Worm (Caenorhabditis elegans) whole organism, late embryonic: Measurements from ENCODE around the gene afmd-2.

ENCODE experiments used
- F13H6.1 ChIP-seq: sonication (generic microtip); optimal IDR thresholded peaks from 2 replicates; lab custom pipeline; 2016; ENCODE audit warnings: missing genetic modification characterization, missing compliant biosample characterization
- ceh-14 ChIP-seq: sonication (generic microtip); optimal IDR thresholded peaks from 2 replicates; lab custom pipeline; 2016; ENCODE audit warnings: missing genotype, missing genetic modification characterization, missing compliant biosample characterization
- ceh-31 ChIP-seq: sonication (generic microtip); optimal IDR thresholded peaks from 2 replicates; lab custom pipeline; 2016; ENCODE audit warnings: missing genetic modification characterization, missing compliant biosample characterization
- ceh-34 ChIP-seq: sonication (generic microtip); optimal IDR thresholded peaks from 2 replicates; lab custom pipeline; 2016; ENCODE audit warnings: mild to moderate bottlenecking, missing genetic modification characterization, missing compliant biosample characterization
- ceh-45 ChIP-seq: fragments of 200-800 bp; sonication (Bioruptor generic); IDR thresholded peaks from 2 replicates; pipeline ENCODE4 v1.3.6; 2022; ENCODE audit warnings: missing genetic modification reagents, missing genetic modification characterization, missing compliant biosample characterization
- ceh-48 ChIP-seq: sonication (generic microtip); optimal IDR thresholded peaks from 2 replicates; lab custom pipeline; 2016; ENCODE audit warnings: missing genetic modification characterization, inconsistent platforms, missing compliant biosample characterization
- ceh-6 ChIP-seq: fragments of 200-800 bp; sonication (Bioruptor generic); optimal IDR thresholded peaks from 2 replicates; lab custom pipeline; 2018; ENCODE audit warnings: mild to moderate bottlenecking, missing genetic modification characterization, missing compliant biosample characterization
- ceh-9 ChIP-seq: sonication (generic microtip); optimal IDR thresholded peaks from 2 replicates; lab custom pipeline; 2016; ENCODE audit warnings: mild to moderate bottlenecking, missing genetic modification characterization, inconsistent platforms, missing compliant biosample characterization
- elt-4 ChIP-seq: sonication (generic microtip); optimal IDR thresholded peaks from 2 replicates; lab custom pipeline; 2016; ENCODE audit warnings: missing genetic modification characterization, missing compliant biosample characterization
- ets-4 ChIP-seq: sonication (generic microtip); optimal IDR thresholded peaks from 2 replicates; lab custom pipeline; 2016; ENCODE audit warnings: missing genetic modification characterization, missing compliant biosample characterization
- eyg-1 ChIP-seq: sonication (generic microtip); optimal IDR thresholded peaks from 2 replicates; lab custom pipeline; 2016; ENCODE audit warnings: missing genotype, missing genetic modification characterization, missing compliant biosample characterization
- fkh-10 ChIP-seq: fragments of 150-350 bp; optimal IDR thresholded peaks from 2 replicates; lab custom pipeline; 2014; ENCODE audit warnings: missing biosample characterization, missing genetic modification reagents, missing genetic modification characterization
- fkh-6 ChIP-seq: sonication (generic microtip); optimal IDR thresholded peaks from 2 replicates; lab custom pipeline; 2016; ENCODE audit warnings: missing genetic modification characterization, missing compliant biosample characterization
- gmeb-2 ChIP-seq: sonication (generic microtip); optimal IDR thresholded peaks from 2 replicates; lab custom pipeline; 2016; ENCODE audit warnings: missing genetic modification characterization, inconsistent platforms, missing compliant biosample characterization
- hlh-15 ChIP-seq: sonication (generic microtip); optimal IDR thresholded peaks from 2 replicates; lab custom pipeline; 2016; ENCODE audit warnings: missing genetic modification characterization, missing compliant biosample characterization
- hlh-8 ChIP-seq: sonication (generic microtip); optimal IDR thresholded peaks from 2 replicates; lab custom pipeline; 2016; ENCODE audit warnings: missing genotype, missing genetic modification characterization, missing compliant biosample characterization
- lim-6 ChIP-seq: sonication (generic microtip); optimal IDR thresholded peaks from 2 replicates; lab custom pipeline; 2016; ENCODE audit warnings: missing genetic modification characterization, missing compliant biosample characterization
- lin-11 ChIP-seq: fragments of 200-800 bp; sonication (Bioruptor generic); optimal IDR thresholded peaks from 2 replicates; lab custom pipeline; 2018; ENCODE audit warnings: mild to moderate bottlenecking, missing genetic modification characterization, missing compliant biosample characterization
- mec-3 ChIP-seq: sonication (generic microtip); optimal IDR thresholded peaks from 2 replicates; lab custom pipeline; 2016; ENCODE audit warnings: borderline replicate concordance, missing genetic modification characterization, missing compliant biosample characterization
- nfya-1 ChIP-seq: sonication (generic microtip); optimal IDR thresholded peaks from 2 replicates; lab custom pipeline; 2017; ENCODE audit warnings: missing genetic modification characterization, mild to moderate bottlenecking, missing compliant biosample characterization, antibody characterized with exemption, moderate library complexity
- nhr-11 ChIP-seq: fragments of 150-350 bp; optimal IDR thresholded peaks from 2 replicates; lab custom pipeline; 2014; ENCODE audit warnings: missing biosample characterization, missing genetic modification characterization
- nhr-232 ChIP-seq: sonication (generic microtip); optimal IDR thresholded peaks from 2 replicates; lab custom pipeline; 2016; ENCODE audit warnings: missing genetic modification characterization, missing compliant biosample characterization
- npax-4 ChIP-seq: sonication (generic microtip); optimal IDR thresholded peaks from 2 replicates; lab custom pipeline; 2016; ENCODE audit warnings: missing genetic modification characterization, missing compliant biosample characterization
- odd-2 ChIP-seq: sonication (generic microtip); optimal IDR thresholded peaks from 2 replicates; lab custom pipeline; 2017; ENCODE audit warnings: antibody characterized with exemption, mild to moderate bottlenecking, missing genetic modification characterization, missing compliant biosample characterization
- pax-1 ChIP-seq: fragments of 150-350 bp; optimal IDR thresholded peaks from 2 replicates; lab custom pipeline; 2014; ENCODE audit warnings: missing biosample characterization, missing genetic modification characterization
- pha-2 ChIP-seq: sonication (generic microtip); optimal IDR thresholded peaks from 2 replicates; lab custom pipeline; 2017; ENCODE audit warnings: mild to moderate bottlenecking, missing genetic modification characterization, missing compliant biosample characterization
- pha-4 ChIP-seq: fragments of 150-350 bp; optimal IDR thresholded peaks from 2 replicates; lab custom pipeline; 2018; ENCODE audit warnings: missing biosample characterization, missing genetic modification reagents, missing genetic modification characterization
- pqm-1 ChIP-seq: sonication (generic microtip); optimal IDR thresholded peaks from 2 replicates; lab custom pipeline; 2016; ENCODE audit warnings: missing genetic modification characterization, missing compliant biosample characterization
- pros-1 ChIP-seq: fragments of 150-350 bp; optimal IDR thresholded peaks from 2 replicates; lab custom pipeline; 2014; ENCODE audit warnings: missing biosample characterization, missing genetic modification reagents, missing genetic modification characterization
- rnt-1 ChIP-seq: sonication (generic microtip); optimal IDR thresholded peaks from 2 replicates; lab custom pipeline; 2016; ENCODE audit warnings: missing genetic modification characterization, missing compliant biosample characterization
- tbx-7 ChIP-seq: sonication (generic microtip); optimal IDR thresholded peaks from 2 replicates; lab custom pipeline; 2016; ENCODE audit warnings: missing genotype, missing genetic modification characterization, missing compliant biosample characterization
- ttx-3 ChIP-seq: sonication (generic microtip); optimal IDR thresholded peaks from 2 replicates; lab custom pipeline; 2016; ENCODE audit warnings: missing genetic modification reagents, missing genetic modification characterization, missing compliant biosample characterization
- unc-42 ChIP-seq: sonication (generic microtip); optimal IDR thresholded peaks from 2 replicates; lab custom pipeline; 2016; ENCODE audit warnings: missing genotype, missing genetic modification characterization, missing compliant biosample characterization
- unc-55 ChIP-seq: sonication (generic microtip); optimal IDR thresholded peaks from 2 replicates; lab custom pipeline; 2017; ENCODE audit warnings: missing biosample characterization, missing genetic modification reagents, missing genetic modification characterization
- unc-86 ChIP-seq: sonication (generic microtip); optimal IDR thresholded peaks from 2 replicates; lab custom pipeline; 2016; ENCODE audit warnings: missing genetic modification characterization, missing compliant biosample characterization
- ztf-16 ChIP-seq: sonication (generic microtip); optimal IDR thresholded peaks from 2 replicates; lab custom pipeline; 2017; ENCODE audit warnings: missing genetic modification characterization, missing compliant biosample characterization

afmd-2 gene

ce11 chrIV:13513010-13513409, 4.0 kb downstream of the afmd-2 start:
- TF ChIP-seq fkh-6 (tag; lab: Kevin White, UChicago) (no peak), hlh-15 (tag; lab: Kevin White, UChicago) (no peak), ceh-31 (tag; lab: Kevin White, UChicago) (no peak), ceh-45 (no peak), ets-4 (tag; lab: Kevin White, UChicago) (no peak), unc-86 (tag; lab: Kevin White, UChicago) (no peak), fkh-10 (GFP tag; lab: Kevin White, UChicago) (no peak), npax-4 (no peak), odd-2 (tag; lab: Kevin White, UChicago) (no peak), pqm-1 (tag; lab: Kevin White, UChicago) (no peak), F13H6.1 (tag; lab: Kevin White, UChicago) (no peak), ztf-16 (tag; lab: Kevin White, UChicago) (no peak), eyg-1 (no peak)

- TF ChIP-seq ceh-48 (tag; lab: Kevin White, UChicago) (peak; percentile 73), npax-4 (no peak), mec-3 (tag; lab: Kevin White, UChicago) (no peak), nfya-1 (tag; lab: Kevin White, UChicago) (peak; percentile 5), ceh-14 (tag; lab: Kevin White, UChicago) (no peak)
- TF ChIP-seq, all 69 proteins: peak for 2
Measured at ce11 chrIV:13521785-13522184, 12.8 kb downstream of the afmd-2 start, which contains the start of gene dcap-2. Gene dcap-2 (minus strand): TSS chrIV:13521870.

ce11 chrIV:13525223-13525622, 16.2 kb downstream of the afmd-2 start:
- TF ChIP-seq nfya-1 (tag; lab: Kevin White, UChicago): peak; percentile 90
- TF ChIP-seq ceh-6 (GFP tag; lab: Kevin White, UChicago): no peak
- TF ChIP-seq ceh-31 (tag; lab: Kevin White, UChicago): no peak

- TF ChIP-seq pha-4 (tag; lab: Kevin White, UChicago): no peak
- TF ChIP-seq fkh-6 (tag; lab: Kevin White, UChicago): no peak
- no peak for TF ChIP-seq lin-11 (tag; lab: Kevin White, UChicago)
- TF ChIP-seq nhr-11 (tag; lab: Kevin White, UChicago): no peak
- no peak for TF ChIP-seq tbx-7
- no peak for TF ChIP-seq hlh-8 (tag; lab: Kevin White, UChicago)
- TF ChIP-seq pax-1: no peak
- TF ChIP-seq unc-55 (GFP tag; lab: Kevin White, UChicago): no peak
- TF ChIP-seq rnt-1 (tag; lab: Kevin White, UChicago): no peak
- no peak for TF ChIP-seq gmeb-2 (tag; lab: Kevin White, UChicago)
- TF ChIP-seq pros-1 (tag; lab: Kevin White, UChicago): no peak
- no peak for TF ChIP-seq unc-86 (tag; lab: Kevin White, UChicago)
- TF ChIP-seq nhr-232 (tag; lab: Kevin White, UChicago): no peak
- TF ChIP-seq pqm-1 (tag; lab: Kevin White, UChicago): no peak
- TF ChIP-seq unc-42 (tag; lab: Kevin White, UChicago): no peak
- TF ChIP-seq elt-4 (tag; lab: Kevin White, UChicago): no peak
- no peak for TF ChIP-seq ceh-48 (tag; lab: Kevin White, UChicago)
- TF ChIP-seq ceh-34 (tag; lab: Kevin White, UChicago): no peak
- TF ChIP-seq, all 69 proteins: peak for 0
Measured at ce11 chrIV:13538901-13539300, 29.9 kb downstream of the afmd-2 start.

- TF ChIP-seq fkh-6 (tag; lab: Kevin White, UChicago) (no peak), pha-4 (tag; lab: Kevin White, UChicago) (no peak), pqm-1 (tag; lab: Kevin White, UChicago) (no peak), ceh-9 (tag; lab: Kevin White, UChicago) (no peak), pha-2 (tag; lab: Kevin White, UChicago) (no peak), mec-3 (tag; lab: Kevin White, UChicago) (no peak), nhr-232 (tag; lab: Kevin White, UChicago) (no peak), lim-6 (tag; lab: Kevin White, UChicago) (no peak), ttx-3 (tag; lab: Kevin White, UChicago) (no peak), npax-4 (no peak)
Measured at ce11 chrIV:13540165-13540564, 31.1 kb downstream of the afmd-2 start, which contains the start of gene rsd-2. Gene rsd-2 (minus strand): TSS chrIV:13540265.
